Worm (Caenorhabditis elegans) whole organism, mixed stage, embryonic: ENCODE data around the gene vha-6.
"Not testable (repeated sequence)": the region's sequence is repeated elsewhere in the genome, so short reads cannot be mapped to it uniquely, and the experiment has no call there.

Source experiments
- M03D4.4 ChIP-seq: sonication (generic microtip); optimal IDR thresholded peaks from 2 replicates; lab custom pipeline; 2017; ENCODE audit warnings: mild to moderate bottlenecking, missing genetic modification characterization, missing compliant biosample characterization
- bed-3 ChIP-seq: fragments of 200-800 bp; sonication (Bioruptor generic); optimal IDR thresholded peaks from 3 replicates; lab custom pipeline; 2018; ENCODE audit warnings: mild to moderate bottlenecking, missing genetic modification characterization, moderate library complexity, missing compliant biosample characterization
- blmp-1 ChIP-seq: fragments of 150-350 bp; optimal IDR thresholded peaks from 2 replicates; lab custom pipeline; 2014; ENCODE audit warnings: missing biosample characterization, missing genetic modification characterization
- ceh-83 ChIP-seq: fragments of 200-800 bp; sonication (Bioruptor generic); optimal IDR thresholded peaks from 2 replicates; lab custom pipeline; 2018; ENCODE audit warnings: mild to moderate bottlenecking, missing genetic modification characterization, missing compliant biosample characterization
- ces-1 ChIP-seq: fragments of 150-350 bp; optimal IDR thresholded peaks from 2 replicates; lab custom pipeline; 2014; ENCODE audit warnings: missing biosample characterization, missing genetic modification reagents, missing genetic modification characterization
- cnd-1 ChIP-seq: fragments of 200-800 bp; sonication (Bioruptor generic); optimal IDR thresholded peaks from 2 replicates; lab custom pipeline; 2018; ENCODE audit warnings: mild to moderate bottlenecking, missing genetic modification characterization, missing compliant biosample characterization
- drap-1 ChIP-seq: fragments of 200-800 bp; sonication (Bioruptor generic); optimal IDR thresholded peaks from 3 replicates; lab custom pipeline; 2018; ENCODE audit warnings: mild to moderate bottlenecking, missing genetic modification characterization, missing compliant biosample characterization
- elt-1 ChIP-seq: sonication (generic microtip); optimal IDR thresholded peaks from 2 replicates; lab custom pipeline; 2017; ENCODE audit warnings: missing genetic modification characterization, mild to moderate bottlenecking, missing compliant biosample characterization, antibody characterized with exemption, moderate library complexity, borderline replicate concordance; ENCODE audit not compliant: insufficient read depth
- elt-3 ChIP-seq: fragments of 150-350 bp; optimal IDR thresholded peaks from 2 replicates; lab custom pipeline; 2014; ENCODE audit warnings: missing biosample characterization, missing genetic modification characterization
- flh-1 ChIP-seq: fragments of 200-800 bp; sonication (Bioruptor generic); optimal IDR thresholded peaks from 2 replicates; lab custom pipeline; 2018; ENCODE audit warnings: mild to moderate bottlenecking, missing genetic modification characterization, moderate library complexity, missing compliant biosample characterization
- ham-2 ChIP-seq: fragments of 200-800 bp; sonication (Bioruptor generic); optimal IDR thresholded peaks from 2 replicates; lab custom pipeline; 2018; ENCODE audit warnings: mild to moderate bottlenecking, missing genetic modification characterization, missing compliant biosample characterization
- hlh-1 ChIP-seq: fragments of 150-350 bp; optimal IDR thresholded peaks from 2 replicates; lab custom pipeline; 2014; ENCODE audit warnings: missing biosample characterization, missing genetic modification reagents, missing genetic modification characterization
- lin-13 ChIP-seq: fragments of 150-350 bp; optimal IDR thresholded peaks from 2 replicates; lab custom pipeline; 2014; ENCODE audit warnings: missing biosample characterization, missing genetic modification characterization
- lin-32 ChIP-seq: fragments of 200-800 bp; sonication (Bioruptor generic); optimal IDR thresholded peaks from 2 replicates; lab custom pipeline; 2018; ENCODE audit warnings: mild to moderate bottlenecking, missing genetic modification characterization, missing compliant biosample characterization
- lsy-2 ChIP-seq: fragments of 150-350 bp; optimal IDR thresholded peaks from 2 replicates; lab custom pipeline; 2014; ENCODE audit warnings: missing biosample characterization, missing genetic modification characterization
- mep-1 ChIP-seq: fragments of 150-350 bp; optimal IDR thresholded peaks from 2 replicates; lab custom pipeline; 2017; ENCODE audit warnings: missing biosample characterization, missing genetic modification reagents, missing genetic modification characterization, inconsistent platforms
- mls-2 ChIP-seq: sonication (generic microtip); optimal IDR thresholded peaks from 2 replicates; lab custom pipeline; 2016; ENCODE audit warnings: mild to moderate bottlenecking, missing genetic modification characterization, moderate library complexity, missing compliant biosample characterization
- nhr-2 ChIP-seq: fragments of 150-350 bp; optimal IDR thresholded peaks from 2 replicates; lab custom pipeline; 2014; ENCODE audit warnings: missing biosample characterization, missing genetic modification characterization
- nhr-237 ChIP-seq: fragments of 150-350 bp; optimal IDR thresholded peaks from 2 replicates; lab custom pipeline; 2014; ENCODE audit warnings: missing biosample characterization, missing genetic modification characterization
- nhr-28 ChIP-seq: fragments of 150-350 bp; optimal IDR thresholded peaks from 2 replicates; lab custom pipeline; 2014; ENCODE audit warnings: missing biosample characterization, missing genetic modification characterization
- nhr-76 ChIP-seq: sonication (generic microtip); optimal IDR thresholded peaks from 2 replicates; lab custom pipeline; 2017; ENCODE audit warnings: missing biosample characterization, missing genetic modification characterization
- sem-2 ChIP-seq: fragments of 200-800 bp; sonication (Bioruptor generic); optimal IDR thresholded peaks from 2 replicates; lab custom pipeline; 2018; ENCODE audit warnings: mild to moderate bottlenecking, missing genetic modification characterization, missing compliant biosample characterization
- snpc-4 ChIP-seq: fragments of 150-350 bp; optimal IDR thresholded peaks from 2 replicates; lab custom pipeline; 2014; ENCODE audit warnings: missing biosample characterization, missing genetic modification characterization
- sptf-1 ChIP-seq: sonication (generic microtip); optimal IDR thresholded peaks from 2 replicates; lab custom pipeline; 2017; ENCODE audit warnings: mild to moderate bottlenecking, missing genetic modification characterization, moderate library complexity, missing compliant biosample characterization
- tbx-8 ChIP-seq: fragments of 200-800 bp; sonication (Bioruptor generic); optimal IDR thresholded peaks from 2 replicates; lab custom pipeline; 2018; ENCODE audit warnings: mild to moderate bottlenecking, missing genetic modification characterization, moderate library complexity, missing compliant biosample characterization
- unc-120 ChIP-seq: sonication (generic microtip); optimal IDR thresholded peaks from 2 replicates; lab custom pipeline; 2017; ENCODE audit warnings: missing genetic modification characterization, missing compliant biosample characterization; ENCODE audit not compliant: poor library complexity, severe bottlenecking
- unc-39 ChIP-seq: fragments of 150-350 bp; optimal IDR thresholded peaks from 2 replicates; lab custom pipeline; 2014; ENCODE audit warnings: missing biosample characterization, missing genetic modification characterization
- unc-62 ChIP-seq: fragments of 150-350 bp; optimal IDR thresholded peaks from 2 replicates; lab custom pipeline; 2014; ENCODE audit warnings: missing biosample characterization, missing genetic modification reagents, missing genetic modification characterization
- ztf-11 ChIP-seq: fragments of 150-350 bp; optimal IDR thresholded peaks from 2 replicates; lab custom pipeline; 2014; ENCODE audit warnings: missing biosample characterization, missing genetic modification characterization

The vha-6 gene

DNA sequence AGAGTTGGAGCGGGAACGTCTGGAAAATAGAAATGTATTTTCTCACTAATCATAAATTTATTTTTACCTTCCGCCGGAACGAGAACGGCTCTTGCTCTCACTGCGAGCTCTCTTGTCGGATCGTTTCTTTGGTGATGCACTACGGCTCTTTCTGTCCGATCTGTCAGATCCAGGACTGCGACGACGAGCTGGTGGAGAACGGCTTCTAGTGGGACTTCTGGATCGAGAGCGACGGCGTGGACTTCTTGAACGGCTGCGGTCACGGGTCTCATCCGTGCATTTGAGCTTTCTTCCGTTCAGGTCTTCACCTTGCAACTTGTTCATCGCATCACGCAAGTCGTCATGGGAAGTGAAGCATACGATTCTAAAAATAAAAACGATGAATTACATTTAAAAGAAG, 13.5 kb upstream of the vha-6 start:
- TF ChIP-seq nhr-28 (no peak), lin-13 (tag; lab: Kevin White, UChicago) (no peak), flh-1 (GFP tag; lab: Kevin White, UChicago) (no peak), blmp-1 (no peak), bed-3 (no peak), snpc-4 (tag; lab: Kevin White, UChicago) (no peak), M03D4.4 (tag; lab: Kevin White, UChicago) (no peak), unc-120 (no peak), sptf-1 (tag; lab: Kevin White, UChicago) (no peak), drap-1 (no peak), tbx-8 (no peak), ceh-83 (GFP tag; lab: Kevin White, UChicago) (no peak), elt-3 (tag; lab: Kevin White, UChicago) (no peak), unc-39 (tag; lab: Kevin White, UChicago) (no peak), nhr-76 (no peak)

DNA sequence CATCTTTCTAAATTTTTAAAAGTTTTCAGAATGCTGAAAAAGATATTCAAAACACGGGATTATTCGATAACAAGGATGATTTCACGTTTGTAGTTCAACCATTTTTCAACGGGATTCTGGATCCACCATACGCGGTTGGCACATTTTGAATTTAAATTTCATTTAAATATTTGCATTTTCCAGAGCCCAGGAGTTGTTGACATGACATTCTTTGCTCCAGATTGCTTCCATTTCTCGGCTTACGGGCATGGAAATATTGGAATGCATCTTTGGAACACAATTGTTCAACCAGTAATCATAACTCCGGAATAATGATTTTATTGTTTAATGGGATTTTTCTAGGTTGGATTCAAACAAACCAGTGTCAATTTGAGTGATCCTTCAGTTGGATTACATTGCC, 12.6 kb upstream of the vha-6 start:
- TF ChIP-seq unc-39 (tag; lab: Kevin White, UChicago) (no peak), elt-3 (tag; lab: Kevin White, UChicago) (no peak)

DNA sequence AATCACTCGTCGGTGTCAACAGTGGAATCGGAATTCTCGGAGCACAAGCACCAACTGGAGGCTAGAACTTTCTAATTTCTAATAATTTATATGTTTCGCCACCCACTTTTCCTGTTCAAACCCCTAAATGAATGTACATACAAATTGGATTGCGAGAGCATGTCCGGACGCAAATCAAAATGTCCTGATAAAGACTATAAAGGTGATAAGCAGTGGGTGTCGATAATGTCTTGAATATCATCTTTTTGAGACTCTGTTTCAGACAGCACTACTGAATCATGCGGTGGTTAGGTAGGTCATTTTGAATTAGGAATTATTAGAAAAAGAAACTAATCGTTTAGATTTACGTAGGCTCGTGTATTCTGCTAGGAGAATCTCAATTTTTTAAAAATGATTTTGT, 10.5 kb upstream of the vha-6 start, which contains the start of gene W02B12.1:
Gene W02B12.1, plus strand, starts transcription at position 269 of the 400 bp plus-strand sequence.
- TF ChIP-seq mep-1 (tag; lab: Kevin White, UChicago) (no peak), ceh-83 (GFP tag; lab: Kevin White, UChicago) (no peak), unc-120 (no peak)

DNA sequence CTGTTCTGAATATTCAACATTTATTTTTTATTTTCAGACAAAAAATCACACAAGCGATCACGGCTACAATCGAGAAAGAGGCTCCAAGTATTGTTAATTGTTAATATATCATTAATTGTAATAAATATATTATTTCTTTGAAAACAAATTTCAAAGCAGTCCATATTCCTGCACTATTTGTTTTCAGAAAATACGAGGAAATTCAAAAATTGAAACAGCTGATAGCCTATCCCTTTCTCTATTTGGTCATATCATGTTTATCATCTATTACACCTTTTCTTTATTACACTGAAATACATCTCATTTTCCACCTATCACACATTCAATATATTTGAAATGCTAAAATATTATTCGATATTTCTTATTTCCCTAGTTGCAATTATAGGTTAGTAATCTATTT, 6.7 kb upstream of the vha-6 start, which contains the start of gene W02B12.13:
Gene W02B12.13, plus strand, starts transcription at position 301 of the 400 bp plus-strand sequence.
- TF ChIP-seq elt-1 (no peak), cnd-1 (tag; lab: Kevin White, UChicago) (no peak), unc-120 (no peak), nhr-28 (no peak)

DNA sequence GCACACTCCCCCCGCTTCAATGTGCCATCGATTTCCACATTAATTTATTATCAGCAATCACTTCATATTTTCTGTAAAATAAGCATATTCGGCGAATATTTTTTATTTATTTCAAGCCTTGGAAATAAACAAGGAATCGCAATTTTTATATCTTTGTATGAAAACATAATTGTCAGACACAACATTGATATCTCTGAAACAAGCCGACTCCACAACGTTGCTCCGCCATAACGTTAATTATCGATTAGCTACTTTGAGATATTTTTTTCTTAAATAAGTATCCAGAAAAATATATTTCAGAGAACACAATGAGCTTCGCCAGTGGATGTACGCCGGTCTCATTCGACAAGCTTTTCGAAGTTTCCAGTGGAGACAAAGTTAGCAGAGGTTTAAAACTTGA, 5.6 kb upstream of the vha-6 start, which contains the start of gene adbp-1:
Gene adbp-1, plus strand, starts transcription at position 301 of the 400 bp plus-strand sequence.
- TF ChIP-seq nhr-237 (tag; lab: Kevin White, UChicago) (no peak), ham-2 (no peak), M03D4.4 (tag; lab: Kevin White, UChicago) (no peak), ztf-11 (tag; lab: Kevin White, UChicago) (no peak), nhr-76 (no peak), ceh-83 (GFP tag; lab: Kevin White, UChicago) (no peak), nhr-2 (no peak), lin-32 (GFP tag; lab: Kevin White, UChicago) (no peak), mep-1 (tag; lab: Kevin White, UChicago) (no peak), mls-2 (tag; lab: Kevin White, UChicago) (no peak), cnd-1 (tag; lab: Kevin White, UChicago) (no peak), unc-62 (GFP tag; lab: Kevin White, UChicago) (no peak), elt-3 (tag; lab: Kevin White, UChicago) (no peak), tbx-8 (no peak), lsy-2 (tag; lab: Kevin White, UChicago) (no peak), sem-2 (GFP tag; lab: Kevin White, UChicago) (no peak), ces-1 (GFP tag; lab: Kevin White, UChicago) (no peak), nhr-28 (no peak), drap-1 (no peak), snpc-4 (tag; lab: Kevin White, UChicago) (no peak)

DNA sequence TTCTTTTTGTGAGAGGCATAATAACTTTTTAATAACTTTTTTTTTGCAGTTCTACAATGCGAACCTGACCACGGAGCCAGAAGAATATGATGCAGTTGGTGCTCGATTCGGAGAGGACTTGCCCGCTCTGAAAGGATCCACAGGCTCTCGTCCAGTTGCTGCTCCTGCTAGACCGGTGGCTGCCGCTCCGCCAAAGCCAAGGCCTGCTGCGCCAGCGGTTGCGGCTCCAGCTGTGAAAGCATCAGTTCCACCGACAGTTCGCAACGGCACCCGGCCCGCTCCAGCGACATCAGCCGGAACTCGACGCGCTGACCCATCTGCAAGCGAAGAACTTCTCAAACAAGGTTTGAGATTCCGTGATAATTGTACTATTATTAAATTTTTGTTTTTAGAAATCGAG, 4.9 kb upstream of the vha-6 start:
- TF ChIP-seq hlh-1 (tag; lab: Kevin White, UChicago) (no peak), blmp-1 (no peak), ceh-83 (GFP tag; lab: Kevin White, UChicago) (no peak), ham-2 (no peak)

DNA sequence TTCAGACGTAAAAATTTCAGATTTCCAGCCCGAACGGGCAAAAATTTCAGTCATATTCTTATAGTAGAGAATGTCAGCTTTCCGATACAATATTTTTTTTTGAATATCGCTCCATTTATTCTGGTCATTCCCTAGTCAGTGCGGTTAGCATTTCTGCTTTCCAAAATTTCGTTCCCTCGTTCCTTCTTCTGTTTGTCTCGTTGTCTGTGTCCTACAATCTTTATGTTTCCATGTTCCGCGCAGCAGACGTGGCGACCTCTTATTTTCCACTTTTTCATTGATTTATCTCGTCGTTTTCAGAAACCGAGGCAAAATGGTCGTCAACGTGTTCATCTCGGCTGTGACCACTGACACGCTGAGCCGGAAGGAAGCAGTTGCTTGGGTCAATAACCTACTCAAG, 4.2 kb upstream of the vha-6 start, which contains the start of gene ebp-2:
Gene ebp-2, plus strand, starts transcription at position 301 of the 400 bp plus-strand sequence.
- not testable (repeated sequence) for TF ChIP-seq bed-3; nhr-237 (tag; lab: Kevin White, UChicago); unc-120
